Fruit fly (Drosophila melanogaster): ENCODE measurements around the gene Edg84A.

Gene Edg84A

dm6 chr3R:6703784-6704183, 19.5 kb downstream of the Edg84A start, which contains the start of gene Ccp84Aa:
Gene Ccp84Aa (plus strand): TSS chr3R:6704084.
- TF ChIP-seq topi (GFP tag; optimal IDR thresholded peaks at IDR 0.05) (no peak), CG32006 (GFP tag; optimal IDR thresholded peaks at IDR 0.05) (no peak), CG7368 (GFP tag; optimal IDR thresholded peaks at IDR 0.05) (no peak), OdsH (GFP tag; optimal IDR thresholded peaks at IDR 0.05) (no peak), dac (GFP tag; optimal IDR thresholded peaks at IDR 0.05) (no peak), CG10631 (GFP tag; optimal IDR thresholded peaks at IDR 0.05) (no peak), CG34406 (GFP tag; optimal IDR thresholded peaks at IDR 0.05) (no peak), lz (GFP tag; optimal IDR thresholded peaks at IDR 0.05) (no peak), Sox14 (GFP tag; optimal IDR thresholded peaks at IDR 0.05) (no peak), CG11294 (GFP tag; IDR thresholded peaks at IDR 0.05) (no peak), Blimp-1 (GFP tag; optimal IDR thresholded peaks at IDR 0.05) (no peak), Smox (GFP tag; optimal IDR thresholded peaks at IDR 0.05) (no peak)

DNA sequence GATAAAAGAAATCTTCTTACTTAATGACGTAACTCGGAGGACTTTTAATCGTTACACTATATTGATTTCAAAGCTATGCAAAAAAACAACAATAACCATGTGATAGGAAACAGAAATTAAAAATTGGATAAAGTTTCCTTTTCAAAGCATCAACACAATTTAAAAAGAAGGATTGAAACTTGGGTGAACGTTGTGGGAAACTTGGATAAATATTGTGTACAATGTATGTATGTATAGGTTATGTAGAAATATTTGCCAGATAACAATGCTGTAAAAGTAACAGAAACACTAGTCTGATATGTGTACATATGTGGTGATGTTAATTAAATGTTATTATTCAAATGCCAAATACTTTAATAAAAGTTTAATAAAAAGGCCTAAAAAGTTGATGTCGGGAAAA, 22.1 kb downstream of the Edg84A start:
- no peak for TF ChIP-seq Blimp-1 (GFP tag; optimal IDR thresholded peaks at IDR 0.05)
- no peak for TF ChIP-seq Hr39 (GFP tag; optimal IDR thresholded peaks at IDR 0.05)
- no peak for TF ChIP-seq CG9139 (GFP tag; optimal IDR thresholded peaks at IDR 0.05)
- TF ChIP-seq svp (GFP tag): no peak
- no peak for TF ChIP-seq Sox14 (GFP tag; optimal IDR thresholded peaks at IDR 0.05)
- TF ChIP-seq Hr38 (GFP tag; optimal IDR thresholded peaks at IDR 0.05): no peak
- TF ChIP-seq CG10669 (GFP tag; optimal IDR thresholded peaks at IDR 0.05): no peak
- TF ChIP-seq Eip75B (GFP tag; optimal IDR thresholded peaks at IDR 0.05): no peak
- no peak for TF ChIP-seq spab (GFP tag; optimal IDR thresholded peaks at IDR 0.05)
- TF ChIP-seq CG7368 (GFP tag; optimal IDR thresholded peaks at IDR 0.05): no peak
- no peak for TF ChIP-seq CG6276 (GFP tag; optimal IDR thresholded peaks at IDR 0.05)
- TF ChIP-seq vri (GFP tag; optimal IDR thresholded peaks at IDR 0.05): no peak

dm6 chr3R:6708858-6709257, 24.6 kb downstream of the Edg84A start:
- no peak for TF ChIP-seq eg (GFP tag; IDR thresholded peaks at IDR 0.05)
- TF ChIP-seq Met (GFP tag; optimal IDR thresholded peaks at IDR 0.05): no peak
- TF ChIP-seq pdm3 (GFP tag; optimal IDR thresholded peaks at IDR 0.05): no peak
- no peak for TF ChIP-seq CG1621 (tag; optimal IDR thresholded peaks at IDR 0.05)
- no peak for TF ChIP-seq Ets96B (tag; optimal IDR thresholded peaks at IDR 0.05)
- no peak for TF ChIP-seq Sox15 (GFP tag; optimal IDR thresholded peaks at IDR 0.05)
- TF ChIP-seq CG9139 (GFP tag; optimal IDR thresholded peaks at IDR 0.05): no peak
- TF ChIP-seq Hr38 (GFP tag; optimal IDR thresholded peaks at IDR 0.05): no peak
- TF ChIP-seq CG4318 (GFP tag; optimal IDR thresholded peaks at IDR 0.05): no peak
- no peak for TF ChIP-seq CG16779 (tag; optimal IDR thresholded peaks at IDR 0.05)
- no peak for TF ChIP-seq salr (GFP tag; optimal IDR thresholded peaks at IDR 0.05)
- no peak for TF ChIP-seq Sox102F (GFP tag; optimal IDR thresholded peaks at IDR 0.05)
- TF ChIP-seq CG3032 (tag; optimal IDR thresholded peaks at IDR 0.05): no peak
- TF ChIP-seq CG6808 (GFP tag; optimal IDR thresholded peaks at IDR 0.05): no peak
- TF ChIP-seq net (GFP tag; optimal IDR thresholded peaks at IDR 0.05): no peak
- TF ChIP-seq ss (GFP tag; optimal IDR thresholded peaks at IDR 0.05): no peak
- TF ChIP-seq vri (GFP tag; optimal IDR thresholded peaks at IDR 0.05): no peak
- TF ChIP-seq OdsH (GFP tag; optimal IDR thresholded peaks at IDR 0.05): no peak

dm6 chr3R:6723537-6724171, 39.4 kb downstream of the Edg84A start:
- TF ChIP-seq CG32006 (GFP tag; optimal IDR thresholded peaks at IDR 0.05) (peak; percentile 37), fkh (GFP tag; optimal IDR thresholded peaks at IDR 0.05) (peak; percentile 37), salr (GFP tag; optimal IDR thresholded peaks at IDR 0.05) (no peak), CG10669 (GFP tag; optimal IDR thresholded peaks at IDR 0.05) (peak; percentile 23), Sox15 (GFP tag; optimal IDR thresholded peaks at IDR 0.05) (no peak), CG8319 (GFP tag; optimal IDR thresholded peaks at IDR 0.05) (no peak), Smox (GFP tag; optimal IDR thresholded peaks at IDR 0.05) (no peak), CG3032 (tag; optimal IDR thresholded peaks at IDR 0.05) (no peak), Eip78C (GFP tag) (peak; percentile 27), CG11902 (GFP tag; optimal IDR thresholded peaks at IDR 0.05) (no peak), CG10631 (GFP tag; optimal IDR thresholded peaks at IDR 0.05) (peak; percentile 16), svp (GFP tag) (peak; percentile 58), CG6808 (GFP tag; optimal IDR thresholded peaks at IDR 0.05) (peak; percentile 4), CG6276 (GFP tag; optimal IDR thresholded peaks at IDR 0.05) (no peak), Eip75B (GFP tag; optimal IDR thresholded peaks at IDR 0.05) (no peak), CG1621 (tag; optimal IDR thresholded peaks at IDR 0.05) (no peak), Ets21C (GFP tag; optimal IDR thresholded peaks at IDR 0.05) (no peak), CG8119 (GFP tag; IDR thresholded peaks at IDR 0.05) (no peak), CG6163 (GFP tag; IDR thresholded peaks at IDR 0.05) (no peak), CG34406 (GFP tag; optimal IDR thresholded peaks at IDR 0.05) (no peak), CG15336 (GFP tag; IDR thresholded peaks at IDR 0.05) (no peak), Eip93F (GFP tag; optimal IDR thresholded peaks at IDR 0.05) (no peak), dac (GFP tag; optimal IDR thresholded peaks at IDR 0.05) (no peak), Hr4 (GFP tag; optimal IDR thresholded peaks at IDR 0.05) (peak; percentile 21)
